Fruit fly (Drosophila melanogaster) S2 (cell line): ENCODE measurements around the gene bap.

ENCODE experiments used
- CG8478 ChIP-seq: fragments of >200 bp; optimal IDR thresholded peaks from 2 replicates; lab custom pipeline; 2018
- CTCF ChIP-seq, 2 experiments: fragments of >200 bp; optimal IDR thresholded peaks; 2 replicates each; lab custom pipeline; 2018

DNA sequence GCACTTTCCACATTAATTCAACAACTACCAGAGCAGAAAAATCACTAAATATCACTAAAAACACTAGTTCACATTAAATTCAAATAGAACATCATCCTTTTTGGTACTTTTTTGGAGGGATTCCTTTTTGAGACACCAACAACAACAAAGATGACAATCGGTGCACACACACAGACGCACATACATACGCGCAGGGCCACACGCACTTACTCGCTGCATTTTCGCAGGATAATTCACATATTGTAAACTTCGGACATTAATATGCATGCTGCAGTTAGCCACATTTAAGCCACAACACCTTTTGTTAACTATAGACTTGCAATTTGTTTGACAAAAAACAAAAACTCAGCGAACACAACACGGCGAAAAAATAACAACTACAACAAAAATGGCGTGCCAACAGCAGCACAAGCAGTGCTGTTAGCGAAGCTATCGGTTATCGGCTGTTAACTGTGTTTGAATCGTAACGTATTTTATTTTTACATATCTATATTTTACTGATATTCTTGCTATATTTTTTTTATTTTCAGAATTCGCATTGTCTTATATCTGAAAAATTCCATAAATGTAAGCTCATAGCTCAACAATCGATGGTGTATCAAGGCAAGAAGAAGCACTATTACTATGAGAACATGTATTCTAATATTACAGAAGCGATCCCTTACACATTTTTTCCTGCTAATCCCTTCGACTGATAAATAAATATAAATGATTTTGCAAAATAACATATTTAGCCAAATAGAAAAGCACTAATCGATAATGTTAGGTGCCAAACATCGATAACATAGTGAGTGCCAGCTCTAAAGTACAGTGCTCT lies 29.1 kb upstream of the bap start:
- TF ChIP-seq CG8478 (lab: Kevin White, UChicago) = no peak
- TF ChIP-seq CTCF (optimal IDR thresholded peaks at IDR 0.05; lab: Kevin White, UChicago) = no peak
